Fruit fly (Drosophila melanogaster) whole organism, embryonic: Measurements from ENCODE around the gene eIF4A.

ENCODE experiments used
- Blimp-1 ChIP-seq: fragments of 200-800 bp; sonication (Bioruptor generic); optimal IDR thresholded peaks from 3 replicates; lab custom pipeline; 2018; ENCODE audit warnings: missing biosample characterization, missing genetic modification characterization, mild to moderate bottlenecking, moderate library complexity, missing genetic modification reagents
- CG10147 ChIP-seq: fragments of 200-800 bp; sonication (Bioruptor generic); optimal IDR thresholded peaks from 2 replicates; lab custom pipeline; 2019; ENCODE audit warnings: missing biosample characterization, mild to moderate bottlenecking, missing genetic modification characterization, moderate library complexity
- CG10274 ChIP-seq: fragments of 200-800 bp; sonication (Bioruptor generic); optimal IDR thresholded peaks from 3 replicates; lab custom pipeline; 2017; ENCODE audit warnings: missing biosample characterization, mild to moderate bottlenecking, missing genetic modification characterization
- CG10366 ChIP-seq: fragments of 200-800 bp; sonication (Bioruptor generic); IDR thresholded peaks from 2 replicates; pipeline ENCODE4 v1.3.6; 2022; ENCODE audit warnings: missing biosample characterization, missing genetic modification characterization
- CG11085 ChIP-seq: fragments of 200-800 bp; sonication (Bioruptor generic); IDR thresholded peaks from 2 replicates; pipeline ENCODE4 v1.3.6; 2022; ENCODE audit warnings: missing biosample characterization, missing genetic modification characterization
- CG11093 ChIP-seq: fragments of 200-800 bp; sonication (Bioruptor generic); IDR thresholded peaks from 3 replicates; pipeline ENCODE4 v1.3.6; 2022; ENCODE audit warnings: missing biosample characterization, missing genetic modification characterization
- CG11247 ChIP-seq: fragments of 200-800 bp; sonication (Bioruptor generic); IDR thresholded peaks from 2 replicates; pipeline ENCODE4 v1.3.6; 2022; ENCODE audit warnings: missing biosample characterization, missing genetic modification characterization
- CG11456 ChIP-seq: fragments of 200-800 bp; sonication (Bioruptor generic); IDR thresholded peaks from 3 replicates; pipeline ENCODE4 v1.3.6; 2022; ENCODE audit warnings: missing biosample characterization, missing genetic modification characterization
- CG12769 ChIP-seq: fragments of 200-800 bp; sonication (Bioruptor generic); optimal IDR thresholded peaks from 2 replicates; lab custom pipeline; 2019; ENCODE audit warnings: missing biosample characterization, mild to moderate bottlenecking, missing genetic modification characterization, moderate library complexity
- CG13123 ChIP-seq: fragments of 200-800 bp; sonication (Bioruptor generic); optimal IDR thresholded peaks from 2 replicates; lab custom pipeline; 2016; ENCODE audit warnings: missing biosample characterization, missing genetic modification characterization
- CG14050 ChIP-seq: fragments of 200-800 bp; sonication (Bioruptor generic); IDR thresholded peaks from 3 replicates; pipeline ENCODE4 v1.3.6; 2022; ENCODE audit warnings: missing biosample characterization, missing genetic modification characterization
- CG15011 ChIP-seq: fragments of 200-800 bp; sonication (Bioruptor generic); optimal IDR thresholded peaks from 3 replicates; lab custom pipeline; 2018; ENCODE audit warnings: missing biosample characterization, mild to moderate bottlenecking, missing genetic modification characterization
- CG15601 ChIP-seq: fragments of 200-800 bp; sonication (Bioruptor generic); optimal IDR thresholded peaks from 3 replicates; lab custom pipeline; 2019; ENCODE audit warnings: missing biosample characterization, mild to moderate bottlenecking, missing genetic modification characterization, moderate library complexity
- CG16779 ChIP-seq: fragments of 200-800 bp; sonication (Bioruptor generic); IDR thresholded peaks from 2 replicates; pipeline ENCODE4 v1.3.6; 2022; ENCODE audit warnings: missing biosample characterization, missing genetic modification characterization
- CG17802 ChIP-seq: fragments of 200-800 bp; sonication (Bioruptor generic); optimal IDR thresholded peaks from 2 replicates; lab custom pipeline; 2018; ENCODE audit warnings: missing biosample characterization, mild to moderate bottlenecking, missing genetic modification characterization, moderate library complexity
- CG32767 ChIP-seq: fragments of 200-800 bp; sonication (Bioruptor generic); IDR thresholded peaks from 2 replicates; pipeline ENCODE4 v1.3.6; 2022; ENCODE audit warnings: missing biosample characterization, missing genetic modification characterization
- CG4404 ChIP-seq: fragments of 200-800 bp; sonication (Bioruptor generic); IDR thresholded peaks from 2 replicates; pipeline ENCODE4 v1.3.6; 2022; ENCODE audit warnings: missing biosample characterization, missing genetic modification characterization
- CG5180 ChIP-seq: fragments of 200-800 bp; sonication (Bioruptor generic); optimal IDR thresholded peaks from 3 replicates; lab custom pipeline; 2017; ENCODE audit warnings: missing biosample characterization, missing genetic modification characterization, mild to moderate bottlenecking, moderate library complexity, missing genetic modification reagents
- CG6175 ChIP-seq: fragments of 200-800 bp; sonication (Bioruptor generic); IDR thresholded peaks from 3 replicates; pipeline ENCODE4 v1.3.6; 2022; ENCODE audit warnings: missing biosample characterization, missing genetic modification characterization
- CG8089 ChIP-seq: fragments of 200-800 bp; sonication (Bioruptor generic); optimal IDR thresholded peaks from 3 replicates; lab custom pipeline; 2016; ENCODE audit warnings: missing biosample characterization, missing genetic modification characterization
- CG8388 ChIP-seq: fragments of 200-800 bp; sonication (Bioruptor generic); optimal IDR thresholded peaks from 2 replicates; lab custom pipeline; 2019; ENCODE audit warnings: missing biosample characterization, mild to moderate bottlenecking, missing genetic modification characterization, moderate library complexity
- CG9932 ChIP-seq: fragments of 200-800 bp; sonication (Bioruptor generic); IDR thresholded peaks from 2 replicates; pipeline ENCODE4 v1.3.6; 2022; ENCODE audit warnings: missing biosample characterization, missing genetic modification characterization
- Dp ChIP-seq: fragments of 200-800 bp; sonication (Bioruptor generic); optimal IDR thresholded peaks from 2 replicates; lab custom pipeline; 2018; ENCODE audit warnings: missing biosample characterization, mild to moderate bottlenecking, missing genetic modification characterization, moderate library complexity
- HLH54F ChIP-seq: fragments of 200-800 bp; sonication (Bioruptor generic); optimal IDR thresholded peaks from 3 replicates; lab custom pipeline; 2016; ENCODE audit warnings: missing biosample characterization, missing genetic modification characterization
- Lhr ChIP-seq: fragments of 200-800 bp; sonication (Bioruptor generic); optimal IDR thresholded peaks from 3 replicates; lab custom pipeline; 2017; ENCODE audit warnings: mild to moderate bottlenecking, missing biosample characterization, missing genetic modification reagents, missing genetic modification characterization
- Myb ChIP-seq: fragments of 200-800 bp; sonication (Bioruptor generic); optimal IDR thresholded peaks from 2 replicates; lab custom pipeline; 2016; ENCODE audit warnings: missing biosample characterization, missing genetic modification characterization
- ap ChIP-seq: fragments of 200-800 bp; sonication (Bioruptor generic); IDR thresholded peaks from 2 replicates; pipeline ENCODE4 v1.3.6; 2022; ENCODE audit warnings: missing biosample characterization, missing genetic modification characterization
- ash1 ChIP-seq: fragments of 200-800 bp; sonication (Bioruptor generic); optimal IDR thresholded peaks from 2 replicates; lab custom pipeline; 2018; ENCODE audit warnings: missing biosample characterization, mild to moderate bottlenecking, missing genetic modification characterization
- bigmax ChIP-seq: fragments of 200-800 bp; sonication (Bioruptor generic); optimal IDR thresholded peaks from 2 replicates; lab custom pipeline; 2018; ENCODE audit warnings: missing biosample characterization, mild to moderate bottlenecking, missing genetic modification characterization
- cas ChIP-seq: fragments of 200-800 bp; sonication (Bioruptor generic); IDR thresholded peaks from 2 replicates; pipeline ENCODE4 v1.3.6; 2022; ENCODE audit warnings: missing biosample characterization, missing genetic modification characterization
- en ChIP-seq: fragments of 200-800 bp; sonication (Bioruptor generic); optimal IDR thresholded peaks from 2 replicates; lab custom pipeline; 2016; ENCODE audit warnings: missing biosample characterization, missing genetic modification characterization
- fd64A ChIP-seq: fragments of 200-800 bp; sonication (Bioruptor generic); optimal IDR thresholded peaks from 3 replicates; lab custom pipeline; 2018; ENCODE audit warnings: missing biosample characterization, mild to moderate bottlenecking, missing genetic modification characterization
- fd96Cb ChIP-seq: fragments of 200-800 bp; sonication (Bioruptor generic); optimal IDR thresholded peaks from 2 replicates; lab custom pipeline; 2018; ENCODE audit warnings: missing biosample characterization, mild to moderate bottlenecking, missing genetic modification characterization, moderate library complexity
- fu2 ChIP-seq: fragments of 200-800 bp; sonication (Bioruptor generic); optimal IDR thresholded peaks from 2 replicates; lab custom pipeline; 2016; ENCODE audit warnings: missing biosample characterization, missing genetic modification characterization
- gfzf ChIP-seq: fragments of 200-800 bp; sonication (Bioruptor generic); optimal IDR thresholded peaks from 2 replicates; lab custom pipeline; 2016; ENCODE audit warnings: missing biosample characterization, mild to moderate bottlenecking, missing genetic modification characterization, moderate library complexity
- ham ChIP-seq: fragments of 200-800 bp; sonication (Bioruptor generic); IDR thresholded peaks from 2 replicates; pipeline ENCODE4 v1.3.6; 2022; ENCODE audit warnings: missing biosample characterization, missing genetic modification characterization
- hb ChIP-seq: fragments of 200-800 bp; sonication (Bioruptor generic); IDR thresholded peaks from 3 replicates; pipeline ENCODE4 v1.3.6; 2022; ENCODE audit warnings: missing biosample characterization, missing genetic modification characterization; ENCODE audit not compliant: partially characterized antibody
- her ChIP-seq: fragments of 200-800 bp; sonication (Bioruptor generic); optimal IDR thresholded peaks from 2 replicates; lab custom pipeline; 2016; ENCODE audit warnings: missing biosample characterization, missing genetic modification characterization
- mam ChIP-seq: fragments of 200-800 bp; sonication (Bioruptor generic); optimal IDR thresholded peaks from 3 replicates; lab custom pipeline; 2016; ENCODE audit warnings: missing biosample characterization, missing genetic modification characterization
- mirr ChIP-seq: fragments of 200-800 bp; sonication (Bioruptor generic); optimal IDR thresholded peaks from 3 replicates; lab custom pipeline; 2018; ENCODE audit warnings: missing biosample characterization, mild to moderate bottlenecking, missing genetic modification characterization
- mld ChIP-seq: fragments of 200-800 bp; sonication (Bioruptor generic); IDR thresholded peaks from 3 replicates; pipeline ENCODE4 v1.3.6; 2022; ENCODE audit warnings: missing biosample characterization, missing genetic modification characterization; ENCODE audit not compliant: partially characterized antibody
- nau ChIP-seq: fragments of 200-800 bp; sonication (Bioruptor generic); optimal IDR thresholded peaks from 3 replicates; lab custom pipeline; 2017; ENCODE audit warnings: missing biosample characterization, mild to moderate bottlenecking, missing genetic modification characterization, missing genetic modification reagents
- onecut ChIP-seq: fragments of 200-800 bp; sonication (Bioruptor generic); IDR thresholded peaks from 2 replicates; pipeline ENCODE4 v1.3.6; 2022; ENCODE audit warnings: missing biosample characterization, missing genetic modification characterization
- sc ChIP-seq, 3 experiments: fragments of >200 bp in 2 of 3; fragments of 200-800 bp in 1 of 3; sonication (Bioruptor generic) in 1 of 3; optimal IDR thresholded peaks; 2 replicates in 2 of 3; 3 replicates in 1 of 3; lab custom pipeline; 2017; ENCODE audit warnings: mild to moderate bottlenecking in 1 of 3, missing biosample characterization in 1 of 3, missing genetic modification characterization in 1 of 3, missing genetic modification reagents in 1 of 3
- schlank ChIP-seq: fragments of 200-800 bp; sonication (Bioruptor generic); optimal IDR thresholded peaks from 2 replicates; lab custom pipeline; 2018; ENCODE audit warnings: missing biosample characterization, mild to moderate bottlenecking, missing genetic modification characterization
- sim ChIP-seq: fragments of 200-800 bp; sonication (Bioruptor generic); IDR thresholded peaks from 2 replicates; pipeline ENCODE4 v1.3.6; 2022; ENCODE audit warnings: missing biosample characterization, missing genetic modification characterization
- tap ChIP-seq: fragments of 200-800 bp; optimal IDR thresholded peaks from 3 replicates; lab custom pipeline; 2019; ENCODE audit warnings: missing biosample characterization, mild to moderate bottlenecking, missing genetic modification characterization, moderate library complexity
- tna ChIP-seq: fragments of 200-800 bp; sonication (Bioruptor generic); IDR thresholded peaks from 2 replicates; pipeline ENCODE4 v1.3.6; 2022; ENCODE audit warnings: missing biosample characterization, missing genetic modification characterization; ENCODE audit not compliant: partially characterized antibody
- tup ChIP-seq: fragments of 200-800 bp; sonication (Bioruptor generic); optimal IDR thresholded peaks from 2 replicates; lab custom pipeline; 2016; ENCODE audit warnings: missing biosample characterization, mild to moderate bottlenecking, missing genetic modification characterization, moderate library complexity
- unc-4 ChIP-seq: fragments of 200-800 bp; sonication (Bioruptor generic); IDR thresholded peaks from 2 replicates; pipeline ENCODE4 v1.3.6; 2022; ENCODE audit warnings: missing biosample characterization, missing genetic modification characterization; ENCODE audit not compliant: partially characterized antibody

eIF4A gene

dm6 chr2L:5997609-5998229 is 16.2 kb downstream of the eIF4A start (continued):
- TF ChIP-seq mld (no peak), Lhr (GFP tag; lab: Kevin White, UChicago) (no peak), nau (GFP tag; lab: Kevin White, UChicago) (no peak), fu2 (GFP tag; lab: Kevin White, UChicago) (no peak), CG16779 (GFP tag; lab: Robert Waterston, UW) (no peak), Myb (GFP tag; lab: Kevin White, UChicago) (no peak), CG13123 (GFP tag; lab: Kevin White, UChicago) (no peak), CG4404 (GFP tag; lab: Robert Waterston, UW) (no peak), CG8388 (GFP tag; lab: Kevin White, UChicago) (peak; percentile 57), tup (GFP tag; lab: Kevin White, UChicago) (no peak), sim (no peak), CG10147 (peak; percentile 29), gfzf (GFP tag; lab: Kevin White, UChicago) (no peak), CG11093 (no peak), CG5180 (GFP tag; lab: Kevin White, UChicago) (peak; percentile 72), CG6175 (GFP tag; lab: Robert Waterston, UW) (0 out of 3 replicates have a peak, but pooled peaks have one; percentile 37), CG12769 (tag; lab: Kevin White, UChicago) (no peak), tna (GFP tag; lab: Robert Waterston, UW) (no peak), CG10274 (no peak), CG17802 (tag; lab: Kevin White, UChicago) (no peak), sc (optimal IDR thresholded peaks at IDR 0.05; lab: Kevin White, UChicago) (no peak), sc (GFP tag; optimal IDR thresholded peaks at IDR 0.05; lab: Kevin White, UChicago) (no peak), CG8089 (no peak), fd96Cb (tag; lab: Kevin White, UChicago) (peak; percentile 10), CG11456 (GFP tag; lab: Robert Waterston, UW) (no peak), ash1 (GFP tag; lab: Kevin White, UChicago) (no peak), CG14050 (GFP tag; lab: Robert Waterston, UW) (no peak), ham (GFP tag; lab: Robert Waterston, UW) (no peak), CG32767 (GFP tag; lab: Robert Waterston, UW) (peak; percentile 52), CG10366 (no peak), Dp (GFP tag; lab: Kevin White, UChicago) (no peak), en (GFP tag; lab: Kevin White, UChicago) (peak; percentile 13), hb (GFP tag; lab: Robert Waterston, UW) (no peak), Blimp-1 (GFP tag; lab: Kevin White, UChicago) (no peak), CG15601 (tag; lab: Kevin White, UChicago) (peak; percentile 66), CG11085 (GFP tag; lab: Robert Waterston, UW) (no peak), ap (GFP tag; lab: Robert Waterston, UW) (no peak), tap (peak; percentile 20), cas (no peak), schlank (tag; lab: Kevin White, UChicago) (peak; percentile 59), CG9932 (no peak), mirr (GFP tag; lab: Kevin White, UChicago) (peak; percentile 63), onecut (peak; percentile 69), bigmax (GFP tag; lab: Kevin White, UChicago) (no peak), CG11247 (GFP tag; lab: Robert Waterston, UW) (no peak), her (GFP tag; lab: Kevin White, UChicago) (no peak), unc-4 (GFP tag; lab: Robert Waterston, UW) (no peak), CG15011 (GFP tag; lab: Kevin White, UChicago) (no peak), fd64A (peak; percentile 78), HLH54F (GFP tag; lab: Kevin White, UChicago) (no peak), mam (GFP tag; lab: Kevin White, UChicago) (no peak)
